Worm (Caenorhabditis elegans) whole organism, L4 larva: ENCODE data around the gene cyp-31A5.

Experiments
- F26F4.8 ChIP-seq: fragments of 200-800 bp; sonication (Bioruptor generic); conservative IDR thresholded peaks from 2 replicates; pipeline ENCODE4 v1.3.6; 2022; ENCODE audit warnings: missing genetic modification characterization, missing compliant biosample characterization
- F37D6.2 ChIP-seq: sonication (generic microtip); optimal IDR thresholded peaks from 2 replicates; lab custom pipeline; 2016; ENCODE audit warnings: mild to moderate bottlenecking, missing genetic modification characterization, missing compliant biosample characterization
- F49E8.2 ChIP-seq: sonication (generic microtip); optimal IDR thresholded peaks from 2 replicates; lab custom pipeline; 2016; ENCODE audit warnings: missing compliant biosample characterization, mild to moderate bottlenecking, missing genetic modification characterization, borderline replicate concordance
- T20F7.1 ChIP-seq: fragments of 200-800 bp; sonication (Bioruptor generic); optimal IDR thresholded peaks from 2 replicates; lab custom pipeline; 2018; ENCODE audit warnings: mild to moderate bottlenecking, missing genetic modification characterization, missing compliant biosample characterization
- T26A8.4 ChIP-seq: fragments of 200-800 bp; sonication (Bioruptor generic); IDR thresholded peaks from 2 replicates; pipeline ENCODE4 v1.3.6; 2022; ENCODE audit warnings: missing genetic modification characterization, missing compliant biosample characterization
- Y75B8A.6 ChIP-seq: fragments of 200-800 bp; sonication (Bioruptor generic); IDR thresholded peaks from 2 replicates; pipeline ENCODE4 v1.3.6; 2022; ENCODE audit warnings: missing genetic modification reagents, missing genetic modification characterization, missing compliant biosample characterization
- aha-1 ChIP-seq: fragments of 150-350 bp; peaks from one replicate; lab custom pipeline; 2014; ENCODE audit warnings: missing biosample characterization, missing genetic modification characterization
- ama-1 ChIP-seq: fragments of 150-350 bp; optimal IDR thresholded peaks from 2 replicates; lab custom pipeline; 2014; ENCODE audit warnings: inconsistent platforms, mixed read lengths
- ceh-82 ChIP-seq: sonication (generic microtip); optimal IDR thresholded peaks from 2 replicates; lab custom pipeline; 2017; ENCODE audit warnings: missing biosample characterization, missing genetic modification characterization
- ces-1 ChIP-seq: fragments of 150-350 bp; sonication (generic microtip); optimal IDR thresholded peaks from 4 replicates; lab custom pipeline; 2014; ENCODE audit warnings: missing biosample characterization, missing genetic modification reagents, missing genetic modification characterization
- cey-2 ChIP-seq: sonication (generic microtip); optimal IDR thresholded peaks from 3 replicates; lab custom pipeline; 2017; ENCODE audit warnings: missing genetic modification characterization, mild to moderate bottlenecking, missing compliant biosample characterization, antibody characterized with exemption, borderline replicate concordance; ENCODE audit not compliant: insufficient read depth
- daf-16 ChIP-seq, 3 experiments: sonication (generic microtip); optimal IDR thresholded peaks; 2 replicates each; lab custom pipeline; 2016 to 2017; ENCODE audit warnings: missing genetic modification characterization in 3 of 3, missing genetic modification reagents in 3 of 3, mild to moderate bottlenecking in 2 of 3, missing compliant biosample characterization in 2 of 3, missing biosample characterization in 1 of 3, moderate library complexity in 1 of 3
- daf-19 ChIP-seq: fragments of 200-800 bp; sonication (Bioruptor generic); conservative IDR thresholded peaks from 2 replicates; pipeline ENCODE4 v1.3.6; 2022; ENCODE audit warnings: missing genetic modification characterization, missing compliant biosample characterization
- dmd-6 ChIP-seq: fragments of 200-800 bp; sonication (Bioruptor generic); IDR thresholded peaks from 2 replicates; pipeline ENCODE4 v1.3.6; 2022; ENCODE audit warnings: missing genetic modification reagents, missing genetic modification characterization, missing compliant biosample characterization
- dpl-1 ChIP-seq: fragments of 150-350 bp; optimal IDR thresholded peaks from 2 replicates; lab custom pipeline; 2014; ENCODE audit warnings: missing biosample characterization, missing genetic modification reagents, missing genetic modification characterization
- hlh-11 ChIP-seq: fragments of 200-800 bp; sonication (Bioruptor generic); optimal IDR thresholded peaks from 2 replicates; lab custom pipeline; 2018; ENCODE audit warnings: mild to moderate bottlenecking, missing genetic modification characterization, missing compliant biosample characterization
- hmg-1.1 ChIP-seq: fragments of 200-800 bp; sonication (Bioruptor generic); IDR thresholded peaks from 2 replicates; pipeline ENCODE4 v1.3.6; 2022; ENCODE audit warnings: missing genetic modification reagents, missing genetic modification characterization, missing compliant biosample characterization
- jun-1 ChIP-seq: fragments of 150-350 bp; optimal IDR thresholded peaks from 2 replicates; lab custom pipeline; 2014; ENCODE audit warnings: missing biosample characterization, missing genetic modification reagents, missing genetic modification characterization
- lin-1 ChIP-seq: fragments of 200-800 bp; sonication (Bioruptor generic); IDR thresholded peaks from 2 replicates; pipeline ENCODE4 v1.3.6; 2022; ENCODE audit warnings: missing genetic modification reagents, missing genetic modification characterization, missing compliant biosample characterization
- lin-13 ChIP-seq: fragments of 150-350 bp; optimal IDR thresholded peaks from 2 replicates; lab custom pipeline; 2014; ENCODE audit warnings: missing biosample characterization, missing genetic modification reagents, missing genetic modification characterization
- lin-15B ChIP-seq: fragments of 150-350 bp; sonication (generic microtip); optimal IDR thresholded peaks from 3 replicates; lab custom pipeline; 2014; ENCODE audit warnings: missing biosample characterization, missing genetic modification characterization
- lin-29 ChIP-seq: fragments of 200-800 bp; sonication (Bioruptor generic); IDR thresholded peaks from 2 replicates; pipeline ENCODE4 v1.3.6; 2022; ENCODE audit warnings: missing genetic modification reagents, missing genetic modification characterization, missing compliant biosample characterization
- lin-38 ChIP-seq: fragments of 200-800 bp; sonication (Bioruptor generic); IDR thresholded peaks from 2 replicates; pipeline ENCODE4 v1.3.6; 2022; ENCODE audit warnings: missing genetic modification reagents, missing genetic modification characterization, missing compliant biosample characterization
- lsy-2 ChIP-seq, 2 experiments: fragments of 150-350 bp in 1 of 2; sonication (generic microtip) in 1 of 2; optimal IDR thresholded peaks; 2 replicates each; lab custom pipeline; 2014 to 2017; ENCODE audit warnings: missing biosample characterization in 2 of 2, missing genetic modification characterization in 2 of 2
- mdl-1 ChIP-seq, 2 experiments: fragments of 150-350 bp in 1 of 2; sonication (generic microtip) in 1 of 2; optimal IDR thresholded peaks; 2 replicates each; lab custom pipeline; 2014 to 2017; ENCODE audit warnings: missing biosample characterization in 2 of 2, missing genetic modification characterization in 2 of 2
- mep-1 ChIP-seq: fragments of 150-350 bp; sonication (generic microtip); optimal IDR thresholded peaks from 3 replicates; lab custom pipeline; 2014; ENCODE audit warnings: missing biosample characterization, missing genetic modification characterization
- mes-2 ChIP-seq: sonication (generic microtip); optimal IDR thresholded peaks from 2 replicates; lab custom pipeline; 2016; ENCODE audit warnings: missing genotype, mild to moderate bottlenecking, missing genetic modification characterization, missing compliant biosample characterization; ENCODE audit not compliant: poor library complexity, severe bottlenecking
- mxl-2 ChIP-seq: fragments of 200-800 bp; sonication (Bioruptor generic); conservative IDR thresholded peaks from 2 replicates; pipeline ENCODE4 v1.3.6; 2022; ENCODE audit warnings: missing genetic modification reagents, missing genetic modification characterization, missing compliant biosample characterization
- nhr-102 ChIP-seq: sonication (generic microtip); optimal IDR thresholded peaks from 2 replicates; lab custom pipeline; 2016; ENCODE audit warnings: mild to moderate bottlenecking, missing genetic modification characterization, moderate library complexity, missing compliant biosample characterization
- nhr-11 ChIP-seq: fragments of 150-350 bp; optimal IDR thresholded peaks from 2 replicates; lab custom pipeline; 2014; ENCODE audit warnings: missing biosample characterization, missing genetic modification characterization
- nhr-42 ChIP-seq: fragments of 200-800 bp; sonication (Bioruptor generic); IDR thresholded peaks from 2 replicates; pipeline ENCODE4 v1.3.6; 2022; ENCODE audit warnings: missing genetic modification characterization, missing compliant biosample characterization
- nhr-48 ChIP-seq: sonication (generic microtip); optimal IDR thresholded peaks from 2 replicates; lab custom pipeline; 2016; ENCODE audit warnings: mild to moderate bottlenecking, missing genetic modification characterization, missing compliant biosample characterization
- nhr-77 ChIP-seq: fragments of 150-350 bp; optimal IDR thresholded peaks from 2 replicates; lab custom pipeline; 2014; ENCODE audit warnings: missing biosample characterization, missing genetic modification characterization
- pha-4 ChIP-seq, 2 experiments: fragments of 150-350 bp in 1 of 2; fragments of 200-800 bp in 1 of 2; sonication (Bioruptor generic) in 1 of 2; IDR thresholded peaks in 1 of 2; optimal IDR thresholded peaks in 1 of 2; 2 replicates each; pipeline versions ENCODE4 v1.3.6 to Lab custom; 2014 to 2022; ENCODE audit warnings: missing genetic modification characterization in 2 of 2, missing genetic modification reagents in 2 of 2, missing biosample characterization in 1 of 2, missing compliant biosample characterization in 1 of 2
- saeg-2 ChIP-seq: fragments of 200-800 bp; sonication (Bioruptor generic); IDR thresholded peaks from 2 replicates; pipeline ENCODE4 v1.3.6; 2022; ENCODE audit warnings: missing genetic modification reagents, missing genetic modification characterization, missing compliant biosample characterization
- sdz-12 ChIP-seq: fragments of 200-800 bp; sonication (Bioruptor generic); optimal IDR thresholded peaks from 2 replicates; lab custom pipeline; 2018; ENCODE audit warnings: mild to moderate bottlenecking, missing genetic modification characterization, missing compliant biosample characterization
- spr-3 ChIP-seq: fragments of 200-800 bp; sonication (Bioruptor generic); optimal IDR thresholded peaks from 2 replicates; lab custom pipeline; 2018; ENCODE audit warnings: mild to moderate bottlenecking, missing genetic modification characterization, missing compliant biosample characterization
- tag-97 ChIP-seq: fragments of 200-800 bp; sonication (Bioruptor generic); IDR thresholded peaks from 2 replicates; pipeline ENCODE4 v1.3.6; 2022; ENCODE audit warnings: missing genetic modification characterization, missing compliant biosample characterization
- unc-130 ChIP-seq: sonication (generic microtip); optimal IDR thresholded peaks from 2 replicates; lab custom pipeline; 2016; ENCODE audit warnings: missing genetic modification reagents, missing genetic modification characterization, missing compliant biosample characterization
- unc-62 ChIP-seq, 3 experiments: fragments of 150-350 bp in 1 of 3; sonication (generic microtip); optimal IDR thresholded peaks in 2 of 3; peaks in 1 of 3; 1 replicate in 1 of 3; 2 replicates in 2 of 3; lab custom pipeline; 2014 to 2017; ENCODE audit warnings: missing biosample characterization in 3 of 3, missing genetic modification characterization in 3 of 3, missing genetic modification reagents in 3 of 3, missing genotype in 1 of 3
- zfp-3 ChIP-seq: fragments of 200-800 bp; sonication (Bioruptor generic); conservative IDR thresholded peaks from 2 replicates; pipeline ENCODE4 v1.3.6; 2022; ENCODE audit warnings: missing genetic modification reagents, missing genetic modification characterization, missing compliant biosample characterization
- zip-2 ChIP-seq: fragments of 150-350 bp; optimal IDR thresholded peaks from 2 replicates; lab custom pipeline; 2014; ENCODE audit warnings: missing biosample characterization, missing genetic modification characterization
- ztf-11 ChIP-seq: fragments of 150-350 bp; optimal IDR thresholded peaks from 2 replicates; lab custom pipeline; 2014; ENCODE audit warnings: missing biosample characterization, missing genetic modification characterization
- ztf-7 ChIP-seq: fragments of 150-350 bp; optimal IDR thresholded peaks from 2 replicates; lab custom pipeline; 2014; ENCODE audit warnings: missing biosample characterization, missing genetic modification characterization

Gene cyp-31A5

DNA sequence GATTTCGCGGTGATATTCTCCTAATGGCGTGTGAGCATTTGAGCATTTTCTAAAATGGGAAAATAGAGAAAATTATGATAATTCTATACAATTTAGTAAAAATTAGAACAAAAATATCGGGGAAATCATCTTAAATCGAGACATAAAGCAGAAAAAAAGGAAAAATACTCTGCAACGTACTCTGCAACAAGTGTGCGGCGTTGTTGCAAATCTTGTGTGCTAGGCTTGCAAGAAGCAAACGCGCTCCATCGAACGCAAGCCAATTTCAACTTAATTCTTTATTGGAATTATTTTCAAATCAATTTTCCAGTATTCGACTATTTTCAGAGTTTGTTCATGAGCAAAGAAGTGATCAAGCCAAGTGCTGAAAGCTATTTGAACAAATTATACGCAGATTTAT lies 15.0 kb upstream of the cyp-31A5 start, which contains the start of the genes Y62E10A.20, Y62E10A.23 and mdt-9 (continued):
- no peak for TF ChIP-seq hlh-11
- TF ChIP-seq lsy-2 (tag; optimal IDR thresholded peaks at IDR 0.05; lab: Kevin White, UChicago) = peak in 1 of 2 experiments; percentile 89
- TF ChIP-seq dpl-1 = peak; percentile 74
- peak; percentile 65 for TF ChIP-seq ztf-7 (tag; lab: Kevin White, UChicago)
- TF ChIP-seq, all 104 proteins: peak for 28

DNA sequence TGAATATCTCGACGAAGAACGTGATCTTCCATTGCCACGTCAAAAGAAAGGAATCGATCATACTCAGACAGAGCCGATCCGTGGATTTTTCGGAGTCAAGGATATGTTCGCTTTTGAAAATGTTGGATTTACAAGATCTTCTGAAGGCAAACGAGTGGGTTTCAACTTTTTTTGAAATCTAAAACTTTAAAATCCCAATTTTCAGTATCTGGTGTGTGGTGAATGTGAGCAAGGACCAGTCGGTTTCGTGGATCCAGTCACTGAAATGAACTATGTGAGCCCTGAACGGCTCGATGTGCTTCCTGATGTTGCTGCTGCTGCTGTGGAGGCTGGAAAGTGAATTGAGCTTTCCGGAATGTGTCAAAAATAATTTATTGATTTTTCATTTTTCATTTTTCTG lies 14.2 kb upstream of the cyp-31A5 start, which contains the start of gene lsm-3:
Gene lsm-3 (plus strand): TSS at position 301 of the 400 bp plus-strand sequence.
- TF ChIP-seq ces-1 (GFP tag; lab: Kevin White, UChicago) = no peak
- peak in 1 of 2 experiments; percentile 88 for TF ChIP-seq unc-62 (GFP tag; optimal IDR thresholded peaks at IDR 0.05 in 1 of 2; lab: Kevin White, UChicago)
- TF ChIP-seq unc-62 (tag; optimal IDR thresholded peaks at IDR 0.05; lab: Kevin White, UChicago) = no peak

DNA sequence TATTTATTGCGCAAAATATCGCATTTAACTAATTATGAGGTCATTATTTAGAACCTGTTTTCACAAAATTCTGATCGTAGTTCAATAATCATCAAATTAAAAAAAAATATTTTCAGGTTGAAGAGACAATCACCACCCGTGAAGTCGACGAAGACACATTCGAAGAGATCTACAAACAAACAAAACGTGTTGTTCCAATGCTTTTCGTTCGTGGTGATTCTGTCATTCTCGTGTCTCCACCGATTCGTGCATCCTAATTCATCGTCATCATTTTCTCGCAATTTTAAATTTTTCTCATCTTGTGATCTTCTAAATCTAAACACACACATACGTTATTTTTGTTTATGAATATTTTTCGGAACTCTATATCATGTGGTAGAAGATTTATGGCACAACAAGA lies 12.3 kb upstream of the cyp-31A5 start:
- TF ChIP-seq nhr-77 (tag; lab: Kevin White, UChicago) = peak; percentile 60
- TF ChIP-seq hlh-11 = peak; percentile 39
- TF ChIP-seq unc-130 (GFP tag; lab: Kevin White, UChicago) = no peak
- TF ChIP-seq F49E8.2 (tag; lab: Kevin White, UChicago) = no peak
- TF ChIP-seq sdz-12 (GFP tag; lab: Kevin White, UChicago) = peak; percentile 29
- 0 out of 2 replicates have a peak, but pooled peaks have one; percentile 25 for TF ChIP-seq hmg-1.1
- peak; percentile 55 for TF ChIP-seq mes-2
- TF ChIP-seq aha-1 = peak; percentile 95
- no peak for TF ChIP-seq lin-15B (tag; lab: Kevin White, UChicago)
- TF ChIP-seq nhr-102 (tag; lab: Kevin White, UChicago) = peak; percentile 49
- peak; percentile 13 for TF ChIP-seq jun-1 (tag; lab: Kevin White, UChicago)
- peak; percentile 66 for TF ChIP-seq zip-2 (tag; lab: Kevin White, UChicago)
- no peak for TF ChIP-seq tag-97 (GFP tag; lab: Robert Waterston, UW)
- no peak for TF ChIP-seq lin-29
- no peak for TF ChIP-seq F26F4.8 (GFP tag; lab: Robert Waterston, UW)
- no peak for TF ChIP-seq nhr-11
- TF ChIP-seq pha-4 (GFP tag; IDR thresholded peaks at IDR 0.05; lab: Robert Waterston, UW) = peak; percentile 42; the same call in 1 of the 2 replicates
- TF ChIP-seq pha-4 (tag; optimal IDR thresholded peaks at IDR 0.05; lab: Kevin White, UChicago) = no peak
- peak; percentile 69 for TF ChIP-seq T26A8.4 (GFP tag; lab: Robert Waterston, UW)
- peak; percentile 18 for TF ChIP-seq spr-3 (GFP tag; lab: Kevin White, UChicago)
- TF ChIP-seq mdl-1 (tag; optimal IDR thresholded peaks at IDR 0.05; lab: Kevin White, UChicago) = peak in 1 of 2 experiments; percentile 50
- TF ChIP-seq mxl-2 (GFP tag; lab: Robert Waterston, UW) = peak; percentile 54
- peak in 1 of 2 experiments; percentile 7 for TF ChIP-seq daf-16 (GFP tag; optimal IDR thresholded peaks at IDR 0.05; lab: Kevin White, UChicago)
- TF ChIP-seq daf-16 (tag; optimal IDR thresholded peaks at IDR 0.05; lab: Kevin White, UChicago) = no peak
- no peak for TF ChIP-seq cey-2
- no peak for TF ChIP-seq Y75B8A.6 (GFP tag; lab: Robert Waterston, UW)
- TF ChIP-seq ceh-82 (tag; lab: Kevin White, UChicago) = no peak
- TF ChIP-seq dmd-6 (GFP tag; lab: Robert Waterston, UW) = peak; percentile 30; the same call in 1 of the 2 replicates
- TF ChIP-seq F37D6.2 (tag; lab: Kevin White, UChicago) = no peak
- peak; percentile 55; the same call in 1 of the 2 replicates for TF ChIP-seq lin-1 (GFP tag; lab: Robert Waterston, UW)
- TF ChIP-seq lin-38 (GFP tag; lab: Robert Waterston, UW) = peak; percentile 70
- peak; percentile 94 for TF ChIP-seq ama-1 (lab: Kevin White, UChicago)
- no peak for TF ChIP-seq dpl-1
- peak; percentile 56 for TF ChIP-seq nhr-48 (tag; lab: Kevin White, UChicago)
- TF ChIP-seq nhr-42 (GFP tag; lab: Robert Waterston, UW) = peak; percentile 39; the same call in 1 of the 2 replicates
- peak; percentile 41 for TF ChIP-seq lin-13 (GFP tag; lab: Kevin White, UChicago)
- TF ChIP-seq mep-1 (tag; lab: Kevin White, UChicago) = peak; percentile 83
- no peak for TF ChIP-seq ztf-11
- TF ChIP-seq T20F7.1 = peak; percentile 43
- peak; percentile 81 for TF ChIP-seq daf-19 (GFP tag; lab: Robert Waterston, UW)
- TF ChIP-seq lsy-2 (tag; optimal IDR thresholded peaks at IDR 0.05; lab: Kevin White, UChicago) = peak; percentile 0 to 80
- TF ChIP-seq zfp-3 (GFP tag; lab: Robert Waterston, UW) = peak; percentile 80
- TF ChIP-seq saeg-2 (GFP tag; lab: Robert Waterston, UW) = no peak
